Worm (Caenorhabditis elegans) whole organism, late embryonic: ENCODE measurements around the gene ceh-28.
"Not testable (repeated sequence)": the region's sequence is repeated elsewhere in the genome, so short reads cannot be mapped to it uniquely, and the experiment has no call there.

Experiments used
- ceh-24 ChIP-seq: sonication (generic microtip); optimal IDR thresholded peaks from 2 replicates; lab custom pipeline; 2016; ENCODE audit warnings: mild to moderate bottlenecking, missing genetic modification characterization, missing compliant biosample characterization
- elt-4 ChIP-seq: sonication (generic microtip); optimal IDR thresholded peaks from 2 replicates; lab custom pipeline; 2016; ENCODE audit warnings: missing genetic modification characterization, missing compliant biosample characterization
- fkh-10 ChIP-seq: fragments of 150-350 bp; optimal IDR thresholded peaks from 2 replicates; lab custom pipeline; 2014; ENCODE audit warnings: missing biosample characterization, missing genetic modification reagents, missing genetic modification characterization
- hlh-30 ChIP-seq: sonication (generic microtip); optimal IDR thresholded peaks from 2 replicates; lab custom pipeline; 2017; ENCODE audit warnings: antibody characterized with exemption, missing genetic modification characterization, missing compliant biosample characterization; ENCODE audit not compliant: insufficient read depth
- nfya-1 ChIP-seq: sonication (generic microtip); optimal IDR thresholded peaks from 2 replicates; lab custom pipeline; 2017; ENCODE audit warnings: missing genetic modification characterization, mild to moderate bottlenecking, missing compliant biosample characterization, antibody characterized with exemption, moderate library complexity
- nhr-11 ChIP-seq: fragments of 150-350 bp; optimal IDR thresholded peaks from 2 replicates; lab custom pipeline; 2014; ENCODE audit warnings: missing biosample characterization, missing genetic modification characterization
- pqm-1 ChIP-seq: sonication (generic microtip); optimal IDR thresholded peaks from 2 replicates; lab custom pipeline; 2016; ENCODE audit warnings: missing genetic modification characterization, missing compliant biosample characterization

ce11 chrX:13046324-13046723 is 28.1 kb upstream of the ceh-28 start:
- TF ChIP-seq hlh-30 (tag; lab: Kevin White, UChicago) (peak; percentile 36), pqm-1 (tag; lab: Kevin White, UChicago) (peak; percentile 75), fkh-10 (peak; percentile 28), nfya-1 (peak; percentile 77), elt-4 (tag; lab: Kevin White, UChicago) (peak; percentile 42)
- TF ChIP-seq nhr-11 (tag; lab: Kevin White, UChicago); ceh-24: not testable (repeated sequence)
